Worm (Caenorhabditis elegans) whole organism, young adult: ENCODE data around the gene T26C12.3.

Experiments
- B0019.2 ChIP-seq: fragments of 200-800 bp; sonication (Bioruptor generic); conservative IDR thresholded peaks from 2 replicates; pipeline ENCODE4 v1.3.6; 2022; ENCODE audit warnings: missing genetic modification reagents, missing genetic modification characterization, missing compliant biosample characterization
- B0336.3 ChIP-seq: fragments of 200-800 bp; sonication (Bioruptor generic); IDR thresholded peaks from 2 replicates; pipeline ENCODE4 v1.3.6; 2022; ENCODE audit warnings: missing genetic modification characterization, missing compliant biosample characterization
- C06A6.2 ChIP-seq: fragments of 200-800 bp; sonication (Bioruptor generic); conservative IDR thresholded peaks from 2 replicates; pipeline ENCODE4 v1.3.6; 2022; ENCODE audit warnings: missing genetic modification characterization, missing compliant biosample characterization
- D2030.7 ChIP-seq: fragments of 200-800 bp; sonication (Bioruptor generic); IDR thresholded peaks from 2 replicates; pipeline ENCODE4 v1.3.6; 2022; ENCODE audit warnings: missing genetic modification reagents, missing genetic modification characterization, missing compliant biosample characterization
- F33H1.4 ChIP-seq: fragments of 200-800 bp; sonication (Bioruptor generic); IDR thresholded peaks from 2 replicates; pipeline ENCODE4 v1.3.6; 2022; ENCODE audit warnings: missing genetic modification reagents, missing genetic modification characterization, missing compliant biosample characterization
- F39B2.1 ChIP-seq: fragments of 200-800 bp; sonication (Bioruptor generic); IDR thresholded peaks from 2 replicates; pipeline ENCODE4 v1.3.6; 2022; ENCODE audit warnings: missing genetic modification reagents, missing genetic modification characterization, missing compliant biosample characterization
- F52B5.7 ChIP-seq: sonication (generic microtip); optimal IDR thresholded peaks from 2 replicates; lab custom pipeline; 2016; ENCODE audit warnings: mild to moderate bottlenecking, missing genetic modification characterization, missing compliant biosample characterization
- F57A8.1 ChIP-seq: fragments of 200-800 bp; sonication (Bioruptor generic); optimal IDR thresholded peaks from 2 replicates; lab custom pipeline; 2018; ENCODE audit warnings: mild to moderate bottlenecking, missing genetic modification characterization, moderate library complexity, missing compliant biosample characterization
- F57C9.4 ChIP-seq: sonication (generic microtip); optimal IDR thresholded peaks from 2 replicates; lab custom pipeline; 2017; ENCODE audit warnings: mild to moderate bottlenecking, missing genetic modification characterization, missing compliant biosample characterization
- K12H6.12 ChIP-seq: fragments of 200-800 bp; sonication (Bioruptor generic); optimal IDR thresholded peaks from 2 replicates; lab custom pipeline; 2018; ENCODE audit warnings: mild to moderate bottlenecking, missing genetic modification characterization, missing compliant biosample characterization
- Y53F4B.3 ChIP-seq: fragments of 200-800 bp; sonication (Bioruptor generic); IDR thresholded peaks from 2 replicates; pipeline ENCODE4 v1.3.6; 2022; ENCODE audit warnings: missing genetic modification reagents, missing genetic modification characterization, missing compliant biosample characterization
- Y67H2A.10 ChIP-seq: fragments of 200-800 bp; sonication (Bioruptor generic); conservative IDR thresholded peaks from 2 replicates; pipeline ENCODE4 v1.3.6; 2022; ENCODE audit warnings: missing genetic modification reagents, missing genetic modification characterization, missing compliant biosample characterization
- Y79H2A.3 ChIP-seq: fragments of 200-800 bp; sonication (Bioruptor generic); conservative IDR thresholded peaks from 2 replicates; pipeline ENCODE4 v1.3.6; 2022; ENCODE audit warnings: missing genetic modification reagents, missing genetic modification characterization, missing compliant biosample characterization
- aptf-2 ChIP-seq: fragments of 200-800 bp; sonication (Bioruptor generic); conservative IDR thresholded peaks from 2 replicates; pipeline ENCODE4 v1.3.6; 2022; ENCODE audit warnings: missing genetic modification reagents, missing genetic modification characterization, missing compliant biosample characterization
- aptf-3 ChIP-seq: fragments of 200-800 bp; sonication (Bioruptor generic); IDR thresholded peaks from 2 replicates; pipeline ENCODE4 v1.3.6; 2022; ENCODE audit warnings: missing genetic modification characterization, missing compliant biosample characterization
- atf-7 ChIP-seq: sonication (generic microtip); optimal IDR thresholded peaks from 2 replicates; lab custom pipeline; 2017; ENCODE audit warnings: mild to moderate bottlenecking, missing genetic modification characterization, missing compliant biosample characterization
- attf-3 ChIP-seq: fragments of 200-800 bp; sonication (Bioruptor generic); conservative IDR thresholded peaks from 2 replicates; pipeline ENCODE4 v1.3.6; 2022; ENCODE audit warnings: missing genetic modification reagents, missing genetic modification characterization, missing compliant biosample characterization
- cebp-1 ChIP-seq, 2 experiments: fragments of 200-800 bp in 1 of 2; sonication (Bioruptor generic) in 1 of 2; sonication (generic microtip) in 1 of 2; IDR thresholded peaks in 1 of 2; optimal IDR thresholded peaks in 1 of 2; 2 replicates each; pipeline versions ENCODE4 v1.3.6 to Lab custom; 2017 to 2022; ENCODE audit warnings: missing compliant biosample characterization in 2 of 2, missing genetic modification characterization in 2 of 2, mild to moderate bottlenecking in 1 of 2, missing genetic modification reagents in 1 of 2, moderate library complexity in 1 of 2
- cebp-2 ChIP-seq: fragments of 200-800 bp; sonication (Bioruptor generic); IDR thresholded peaks from 2 replicates; pipeline ENCODE4 v1.3.6; 2022; ENCODE audit warnings: missing genetic modification characterization, missing compliant biosample characterization
- dox-1 ChIP-seq: fragments of 200-800 bp; sonication (Bioruptor generic); IDR thresholded peaks from 2 replicates; pipeline ENCODE4 v1.3.6; 2022; ENCODE audit warnings: missing genetic modification reagents, missing genetic modification characterization, missing compliant biosample characterization
- dpff-1 ChIP-seq: sonication (generic microtip); optimal IDR thresholded peaks from 2 replicates; lab custom pipeline; 2017; ENCODE audit warnings: mild to moderate bottlenecking, missing genetic modification characterization, missing compliant biosample characterization
- egl-18 ChIP-seq: fragments of 200-800 bp; sonication (Bioruptor generic); IDR thresholded peaks from 2 replicates; pipeline ENCODE4 v1.3.6; 2022; ENCODE audit warnings: missing genetic modification reagents, missing genetic modification characterization, missing compliant biosample characterization
- egl-44 ChIP-seq: fragments of 200-800 bp; sonication (Bioruptor generic); IDR thresholded peaks from 2 replicates; pipeline ENCODE4 v1.3.6; 2022; ENCODE audit warnings: missing genetic modification reagents, missing genetic modification characterization, missing compliant biosample characterization
- ekl-4 ChIP-seq: fragments of 200-800 bp; sonication (Bioruptor generic); IDR thresholded peaks from 2 replicates; pipeline ENCODE4 v1.3.6; 2022; ENCODE audit warnings: missing genetic modification reagents, missing genetic modification characterization, missing compliant biosample characterization
- ets-4 ChIP-seq: fragments of 200-800 bp; sonication (Bioruptor generic); optimal IDR thresholded peaks from 2 replicates; lab custom pipeline; 2018; ENCODE audit warnings: mild to moderate bottlenecking, missing genetic modification characterization, missing compliant biosample characterization
- gei-17 ChIP-seq: fragments of 200-800 bp; sonication (Bioruptor generic); optimal IDR thresholded peaks from 2 replicates; lab custom pipeline; 2018; ENCODE audit warnings: mild to moderate bottlenecking, missing genetic modification characterization, missing compliant biosample characterization
- hmg-1.2 ChIP-seq: fragments of 200-800 bp; sonication (Bioruptor generic); IDR thresholded peaks from 2 replicates; pipeline ENCODE4 v1.3.6; 2022; ENCODE audit warnings: missing genetic modification reagents, missing genetic modification characterization, missing compliant biosample characterization
- hmg-20 ChIP-seq: fragments of 200-800 bp; sonication (Bioruptor generic); IDR thresholded peaks from 2 replicates; pipeline ENCODE4 v1.3.6; 2022; ENCODE audit warnings: missing genetic modification reagents, missing genetic modification characterization, missing compliant biosample characterization
- let-526 ChIP-seq: fragments of 200-800 bp; sonication (Bioruptor generic); IDR thresholded peaks from 2 replicates; pipeline ENCODE4 v1.3.6; 2022; ENCODE audit warnings: missing genetic modification reagents, missing genetic modification characterization, missing compliant biosample characterization
- let-607 ChIP-seq, 2 experiments: fragments of 200-800 bp in 1 of 2; sonication (Bioruptor generic) in 1 of 2; sonication (generic microtip) in 1 of 2; optimal IDR thresholded peaks; 2 replicates each; lab custom pipeline; 2016 to 2018; ENCODE audit warnings: mild to moderate bottlenecking in 2 of 2, missing compliant biosample characterization in 2 of 2, missing genetic modification characterization in 2 of 2, moderate library complexity in 2 of 2, missing genotype in 1 of 2
- lin-54 ChIP-seq: fragments of 200-800 bp; sonication (Bioruptor generic); optimal IDR thresholded peaks from 2 replicates; lab custom pipeline; 2018; ENCODE audit warnings: mild to moderate bottlenecking, missing genetic modification characterization, missing compliant biosample characterization
- madf-10 ChIP-seq: sonication (generic microtip); optimal IDR thresholded peaks from 2 replicates; lab custom pipeline; 2016; ENCODE audit warnings: mild to moderate bottlenecking, missing genetic modification characterization, missing compliant biosample characterization
- madf-3 ChIP-seq: fragments of 200-800 bp; sonication (Bioruptor generic); IDR thresholded peaks from 2 replicates; pipeline ENCODE4 v1.3.6; 2022; ENCODE audit warnings: missing genetic modification reagents, missing genetic modification characterization, missing compliant biosample characterization
- madf-6 ChIP-seq: fragments of 200-800 bp; sonication (Bioruptor generic); IDR thresholded peaks from 2 replicates; pipeline ENCODE4 v1.3.6; 2022; ENCODE audit warnings: missing genetic modification reagents, missing genetic modification characterization, missing compliant biosample characterization
- nfya-1 ChIP-seq: sonication (generic microtip); optimal IDR thresholded peaks from 2 replicates; lab custom pipeline; 2017; ENCODE audit warnings: antibody characterized with exemption, missing compliant biosample characterization, missing genetic modification characterization, borderline replicate concordance; ENCODE audit not compliant: insufficient read depth
- nfya-2 ChIP-seq: fragments of 200-800 bp; sonication (Bioruptor generic); IDR thresholded peaks from 2 replicates; pipeline ENCODE4 v1.3.6; 2022; ENCODE audit warnings: missing genetic modification reagents, missing genetic modification characterization, missing compliant biosample characterization
- pbrm-1 ChIP-seq: fragments of 200-800 bp; sonication (Bioruptor generic); IDR thresholded peaks from 2 replicates; pipeline ENCODE4 v1.3.6; 2022; ENCODE audit warnings: missing genetic modification reagents, missing genetic modification characterization, missing compliant biosample characterization
- rcor-1 ChIP-seq: fragments of 200-800 bp; sonication (Bioruptor generic); IDR thresholded peaks from 2 replicates; pipeline ENCODE4 v1.3.6; 2022; ENCODE audit warnings: missing genetic modification reagents, missing genetic modification characterization, missing compliant biosample characterization
- rec-8 ChIP-seq, 2 experiments: sonication (generic microtip); optimal IDR thresholded peaks; 2 replicates each; lab custom pipeline; 2016; ENCODE audit warnings: mild to moderate bottlenecking in 2 of 2, missing genetic modification characterization in 2 of 2, missing genetic modification reagents in 2 of 2, missing genotype in 2 of 2, missing biosample characterization in 1 of 2, missing compliant biosample characterization in 1 of 2, moderate library complexity in 1 of 2
- xnd-1 ChIP-seq: sonication (generic microtip); optimal IDR thresholded peaks from 2 replicates; lab custom pipeline; 2016; ENCODE audit warnings: missing genotype, missing genetic modification reagents, missing genetic modification characterization, missing compliant biosample characterization
- zfh-2 ChIP-seq: fragments of 200-800 bp; sonication (Bioruptor generic); conservative IDR thresholded peaks from 2 replicates; pipeline ENCODE4 v1.3.6; 2022; ENCODE audit warnings: missing genetic modification reagents, missing genetic modification characterization, missing compliant biosample characterization
- ztf-26 ChIP-seq: sonication (generic microtip); optimal IDR thresholded peaks from 2 replicates; lab custom pipeline; 2017; ENCODE audit warnings: missing genetic modification characterization, missing compliant biosample characterization
- ztf-28 ChIP-seq: fragments of 200-800 bp; sonication (Bioruptor generic); IDR thresholded peaks from 2 replicates; pipeline ENCODE4 v1.3.6; 2022; ENCODE audit warnings: missing genetic modification reagents, missing genetic modification characterization, missing compliant biosample characterization
- ztf-3 ChIP-seq: fragments of 200-800 bp; sonication (Bioruptor generic); optimal IDR thresholded peaks from 2 replicates; lab custom pipeline; 2018; ENCODE audit warnings: mild to moderate bottlenecking, missing genetic modification characterization, missing compliant biosample characterization

The T26C12.3 gene

DNA sequence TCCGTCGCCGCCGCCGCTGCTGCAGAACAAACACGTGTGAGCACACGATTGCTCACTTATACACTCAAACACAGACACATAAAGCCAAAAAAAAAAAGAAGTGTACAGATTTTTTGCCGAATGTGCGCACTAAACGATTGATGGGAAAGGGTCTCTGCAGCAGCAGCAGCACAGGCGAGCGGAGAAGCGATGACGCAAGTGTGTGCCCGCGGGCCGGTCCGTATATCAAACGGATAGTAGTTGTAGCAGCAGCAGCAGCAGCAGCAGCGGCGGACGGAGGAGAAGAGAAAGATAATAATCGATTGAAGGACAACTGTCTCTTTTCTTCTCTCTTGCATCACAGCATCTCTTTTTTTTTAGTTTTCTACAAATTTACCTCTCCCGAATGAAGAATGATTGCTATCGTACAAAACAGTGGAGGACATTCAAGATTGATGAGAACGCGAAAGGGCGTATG, 39.7 kb downstream of the T26C12.3 start (continued):
- no peak for TF ChIP-seq dox-1 (GFP tag; lab: Robert Waterston, UW)
- no peak for TF ChIP-seq hmg-20 (GFP tag; lab: Robert Waterston, UW)
- no peak for TF ChIP-seq gei-17 (GFP tag; lab: Kevin White, UChicago)
- no peak for TF ChIP-seq nfya-2
- no peak for TF ChIP-seq B0019.2 (GFP tag; lab: Robert Waterston, UW)
- no peak for TF ChIP-seq cebp-1 (GFP tag; IDR thresholded peaks at IDR 0.05; lab: Robert Waterston, UW)
- TF ChIP-seq cebp-1 (tag; optimal IDR thresholded peaks at IDR 0.05; lab: Kevin White, UChicago): peak; percentile 45
- TF ChIP-seq rec-8 (tag; optimal IDR thresholded peaks at IDR 0.05; lab: Kevin White, UChicago): no peak
- TF ChIP-seq attf-3 (GFP tag; lab: Robert Waterston, UW): no peak
- TF ChIP-seq, all 124 proteins: peak for 12

DNA sequence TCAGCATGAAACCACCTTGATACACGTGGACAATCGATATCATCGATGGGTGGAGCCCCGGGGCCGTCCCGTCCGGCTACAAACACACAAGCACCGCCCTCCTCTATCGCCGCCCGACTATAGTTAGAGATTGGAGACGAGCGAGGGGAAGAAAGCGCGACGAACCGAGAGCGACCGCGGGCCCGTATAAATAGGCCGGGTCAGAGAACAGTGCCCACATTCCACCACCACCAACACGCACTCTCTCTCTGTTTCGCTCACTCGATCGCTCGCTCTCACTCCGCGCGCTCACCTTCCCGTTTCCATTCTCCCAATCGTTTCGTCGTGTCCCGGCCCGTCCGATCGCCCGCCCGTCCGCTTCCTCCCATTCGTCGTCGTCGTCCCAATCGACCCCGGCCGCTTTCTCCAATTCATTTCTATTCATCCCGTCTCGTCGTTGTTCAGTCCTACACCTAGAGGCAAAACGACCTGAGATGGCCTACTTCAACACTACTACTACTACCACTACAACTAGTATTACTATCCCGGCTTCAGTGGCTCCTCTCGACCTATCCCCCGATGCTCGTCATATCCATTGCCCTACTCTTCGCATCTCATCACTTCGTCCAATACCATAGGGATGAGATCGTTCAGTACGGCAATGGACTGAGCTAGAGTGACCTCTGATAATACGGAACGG, 40.4 kb downstream of the T26C12.3 start:
- TF ChIP-seq K12H6.12 (tag; lab: Kevin White, UChicago): no peak
- TF ChIP-seq hmg-1.2 (GFP tag; lab: Robert Waterston, UW): peak; percentile 41; the same call in 1 of the 2 replicates
- no peak for TF ChIP-seq cebp-2
- TF ChIP-seq ztf-26 (tag; lab: Kevin White, UChicago): no peak
- no peak for TF ChIP-seq F57A8.1 (GFP tag; lab: Kevin White, UChicago)
- TF ChIP-seq zfh-2: peak; percentile 97
- no peak for TF ChIP-seq F52B5.7
- TF ChIP-seq D2030.7 (GFP tag; lab: Robert Waterston, UW): no peak
- no peak for TF ChIP-seq Y53F4B.3 (GFP tag; lab: Robert Waterston, UW)
- TF ChIP-seq aptf-2 (GFP tag; lab: Robert Waterston, UW): no peak
- TF ChIP-seq egl-44 (GFP tag; lab: Robert Waterston, UW): no peak
- TF ChIP-seq ekl-4 (GFP tag; lab: Robert Waterston, UW): no peak
- no peak for TF ChIP-seq madf-6 (GFP tag; lab: Robert Waterston, UW)
- peak; percentile 43; the same call in 1 of the 2 replicates for TF ChIP-seq B0336.3 (GFP tag; lab: Robert Waterston, UW)
- TF ChIP-seq lin-54 (GFP tag; lab: Kevin White, UChicago): no peak
- TF ChIP-seq gei-17 (GFP tag; lab: Kevin White, UChicago): peak; percentile 43
- no peak for TF ChIP-seq hmg-20 (GFP tag; lab: Robert Waterston, UW)
- TF ChIP-seq nfya-1 (tag; lab: Kevin White, UChicago): no peak
- TF ChIP-seq B0019.2 (GFP tag; lab: Robert Waterston, UW): no peak
- peak; percentile 19 for TF ChIP-seq madf-10 (tag; lab: Kevin White, UChicago)
- TF ChIP-seq let-607 (tag; optimal IDR thresholded peaks at IDR 0.05; lab: Kevin White, UChicago): peak; percentile 56 to 76
- TF ChIP-seq ztf-3 (GFP tag; lab: Kevin White, UChicago): no peak
- TF ChIP-seq F39B2.1 (GFP tag; lab: Robert Waterston, UW): no peak
- TF ChIP-seq madf-3 (GFP tag; lab: Robert Waterston, UW): no peak
- TF ChIP-seq Y79H2A.3 (GFP tag; lab: Robert Waterston, UW): no peak
- no peak for TF ChIP-seq ets-4
- TF ChIP-seq dpff-1 (tag; lab: Kevin White, UChicago): no peak
- TF ChIP-seq atf-7 (tag; lab: Kevin White, UChicago): peak; percentile 37
- TF ChIP-seq rcor-1 (GFP tag; lab: Robert Waterston, UW): no peak
- TF ChIP-seq Y67H2A.10 (GFP tag; lab: Robert Waterston, UW): no peak
- peak; percentile 67 for TF ChIP-seq dox-1 (GFP tag; lab: Robert Waterston, UW)
- peak; percentile 2 for TF ChIP-seq F57C9.4 (tag; lab: Kevin White, UChicago)
- TF ChIP-seq aptf-3: no peak
- TF ChIP-seq pbrm-1 (GFP tag; lab: Robert Waterston, UW): 0 out of 2 replicates have a peak, but pooled peaks have one; percentile 40
- no peak for TF ChIP-seq F33H1.4 (GFP tag; lab: Robert Waterston, UW)
- no peak for TF ChIP-seq cebp-1 (GFP tag; IDR thresholded peaks at IDR 0.05; lab: Robert Waterston, UW)
- TF ChIP-seq cebp-1 (tag; optimal IDR thresholded peaks at IDR 0.05; lab: Kevin White, UChicago): peak; percentile 34
- TF ChIP-seq xnd-1 (tag; lab: Kevin White, UChicago): no peak
- TF ChIP-seq let-526 (GFP tag; lab: Robert Waterston, UW): no peak
- no peak for TF ChIP-seq egl-18 (GFP tag; lab: Robert Waterston, UW)
- no peak for TF ChIP-seq C06A6.2 (GFP tag; lab: Robert Waterston, UW)
- TF ChIP-seq ztf-28 (GFP tag; lab: Robert Waterston, UW): no peak
